Fruit fly (Drosophila melanogaster) whole organism, embryonic: ENCODE measurements around the gene CG14327.

ENCODE experiments used
- Adf1 ChIP-seq: fragments of 200-800 bp; sonication (Bioruptor generic); IDR thresholded peaks from 2 replicates; pipeline ENCODE4 v1.3.6; 2022; ENCODE audit warnings: missing biosample characterization, missing genetic modification characterization
- Aef1 ChIP-seq: fragments of 200-800 bp; sonication (Bioruptor generic); IDR thresholded peaks from 3 replicates; pipeline ENCODE4 v1.3.6; 2022; ENCODE audit warnings: missing biosample characterization, missing genetic modification characterization
- B-H1 ChIP-seq: fragments of 200-800 bp; sonication (Bioruptor generic); IDR thresholded peaks from 3 replicates; pipeline ENCODE4 v1.3.6; 2022; ENCODE audit warnings: missing biosample characterization, missing genetic modification characterization
- Blimp-1 ChIP-seq: fragments of 200-800 bp; sonication (Bioruptor generic); optimal IDR thresholded peaks from 3 replicates; lab custom pipeline; 2018; ENCODE audit warnings: missing biosample characterization, missing genetic modification characterization, mild to moderate bottlenecking, moderate library complexity, missing genetic modification reagents
- CG10959 ChIP-seq: fragments of 200-800 bp; sonication (Bioruptor generic); IDR thresholded peaks from 2 replicates; pipeline ENCODE4 v1.3.6; 2022; ENCODE audit warnings: missing biosample characterization, missing genetic modification characterization
- CG11504 ChIP-seq: fragments of 200-800 bp; sonication (Bioruptor generic); optimal IDR thresholded peaks from 3 replicates; lab custom pipeline; 2019; ENCODE audit warnings: missing biosample characterization, mild to moderate bottlenecking, missing genetic modification characterization, moderate library complexity
- CG12219 ChIP-seq: fragments of 200-800 bp; sonication (Bioruptor generic); optimal IDR thresholded peaks from 3 replicates; lab custom pipeline; 2018; ENCODE audit warnings: missing biosample characterization, mild to moderate bottlenecking, missing genetic modification characterization
- CG17912 ChIP-seq: fragments of 200-800 bp; sonication (Bioruptor generic); optimal IDR thresholded peaks from 2 replicates; lab custom pipeline; 2018; ENCODE audit warnings: missing biosample characterization, mild to moderate bottlenecking, missing genetic modification characterization
- CG1832 ChIP-seq: fragments of 200-800 bp; sonication (Bioruptor generic); optimal IDR thresholded peaks from 2 replicates; lab custom pipeline; 2017; ENCODE audit warnings: missing biosample characterization, mild to moderate bottlenecking, missing genetic modification characterization, inconsistent platforms
- CG18619 ChIP-seq: fragments of 200-800 bp; sonication (Bioruptor generic); optimal IDR thresholded peaks from 3 replicates; lab custom pipeline; 2017; ENCODE audit warnings: missing biosample characterization, mild to moderate bottlenecking, missing genetic modification characterization
- CG2129 ChIP-seq: fragments of 200-800 bp; sonication (Bioruptor generic); IDR thresholded peaks from 2 replicates; pipeline ENCODE4 v1.3.6; 2022; ENCODE audit warnings: missing biosample characterization, missing genetic modification characterization; ENCODE audit not compliant: partially characterized antibody
- CG2199 ChIP-seq: fragments of 200-800 bp; sonication (Bioruptor generic); IDR thresholded peaks from 3 replicates; pipeline ENCODE4 v1.3.6; 2022; ENCODE audit warnings: missing biosample characterization, missing genetic modification characterization
- CG30403 ChIP-seq: fragments of 200-800 bp; sonication (Bioruptor generic); optimal IDR thresholded peaks from 3 replicates; lab custom pipeline; 2016; ENCODE audit warnings: missing biosample characterization, missing genetic modification characterization
- CG34224 ChIP-seq: fragments of 200-800 bp; sonication (Bioruptor generic); IDR thresholded peaks from 3 replicates; pipeline ENCODE4 v1.3.6; 2022; ENCODE audit warnings: missing biosample characterization, missing genetic modification characterization; ENCODE audit not compliant: partially characterized antibody
- CG3995 ChIP-seq: fragments of 200-800 bp; sonication (Bioruptor generic); optimal IDR thresholded peaks from 3 replicates; lab custom pipeline; 2016; ENCODE audit warnings: missing biosample characterization, missing genetic modification characterization
- CG5245 ChIP-seq: fragments of 200-800 bp; sonication (Bioruptor generic); optimal IDR thresholded peaks from 3 replicates; lab custom pipeline; 2016; ENCODE audit warnings: missing biosample characterization, missing genetic modification characterization
- CG6765 ChIP-seq: fragments of 200-800 bp; sonication (Bioruptor generic); optimal IDR thresholded peaks from 3 replicates; lab custom pipeline; 2017; ENCODE audit warnings: missing biosample characterization, mild to moderate bottlenecking, missing genetic modification characterization
- CG7556 ChIP-seq: fragments of 200-800 bp; sonication (Bioruptor generic); optimal IDR thresholded peaks from 2 replicates; lab custom pipeline; 2017; ENCODE audit warnings: missing biosample characterization, mild to moderate bottlenecking, missing genetic modification characterization
- CG8388 ChIP-seq: fragments of 200-800 bp; sonication (Bioruptor generic); optimal IDR thresholded peaks from 2 replicates; lab custom pipeline; 2019; ENCODE audit warnings: missing biosample characterization, mild to moderate bottlenecking, missing genetic modification characterization, moderate library complexity
- CG9932 ChIP-seq: fragments of 200-800 bp; sonication (Bioruptor generic); IDR thresholded peaks from 2 replicates; pipeline ENCODE4 v1.3.6; 2022; ENCODE audit warnings: missing biosample characterization, missing genetic modification characterization
- Dref ChIP-seq: fragments of 200-800 bp; sonication (Bioruptor generic); IDR thresholded peaks from 2 replicates; pipeline ENCODE4 v1.3.6; 2022; ENCODE audit warnings: missing biosample characterization, missing genetic modification characterization
- E2f2 ChIP-seq: fragments of 200-800 bp; sonication (Bioruptor generic); IDR thresholded peaks from 2 replicates; pipeline ENCODE4 v1.3.6; 2022; ENCODE audit warnings: missing biosample characterization, missing genetic modification characterization
- Elba2 ChIP-seq: fragments of 200-800 bp; sonication (Bioruptor generic); optimal IDR thresholded peaks from 3 replicates; lab custom pipeline; 2016; ENCODE audit warnings: missing biosample characterization, missing genetic modification characterization
- Hsf ChIP-seq: fragments of 200-800 bp; sonication (Bioruptor generic); optimal IDR thresholded peaks from 3 replicates; lab custom pipeline; 2016; ENCODE audit warnings: missing biosample characterization, missing genetic modification characterization
- MTF-1 ChIP-seq: fragments of 200-800 bp; sonication (Bioruptor generic); optimal IDR thresholded peaks from 2 replicates; lab custom pipeline; 2018; ENCODE audit warnings: missing biosample characterization, mild to moderate bottlenecking, missing genetic modification characterization, borderline replicate concordance
- NFAT ChIP-seq: fragments of 200-800 bp; sonication (Bioruptor generic); IDR thresholded peaks from 2 replicates; pipeline ENCODE4 v1.3.6; 2022; ENCODE audit warnings: missing biosample characterization, missing genetic modification characterization
- NfI ChIP-seq: fragments of 200-800 bp; sonication (Bioruptor generic); optimal IDR thresholded peaks from 3 replicates; lab custom pipeline; 2018; ENCODE audit warnings: missing biosample characterization, mild to moderate bottlenecking, missing genetic modification characterization, moderate library complexity
- Oli ChIP-seq: fragments of 200-800 bp; sonication (Bioruptor generic); optimal IDR thresholded peaks from 2 replicates; lab custom pipeline; 2018; ENCODE audit warnings: missing biosample characterization, mild to moderate bottlenecking, missing genetic modification characterization, moderate library complexity
- Opbp ChIP-seq: fragments of 200-800 bp; sonication (Bioruptor generic); IDR thresholded peaks from 3 replicates; pipeline ENCODE4 v1.3.6; 2022; ENCODE audit warnings: missing biosample characterization, missing genetic modification characterization; ENCODE audit not compliant: partially characterized antibody
- Optix ChIP-seq: fragments of 200-800 bp; sonication (Bioruptor generic); IDR thresholded peaks from 3 replicates; pipeline ENCODE4 v1.3.6; 2022; ENCODE audit warnings: missing biosample characterization, missing genetic modification characterization
- PHDP ChIP-seq: fragments of 200-800 bp; sonication (Bioruptor generic); optimal IDR thresholded peaks from 3 replicates; lab custom pipeline; 2018; ENCODE audit warnings: missing biosample characterization, mild to moderate bottlenecking, missing genetic modification characterization, moderate library complexity
- Scr ChIP-seq: fragments of 200-800 bp; sonication (Bioruptor generic); IDR thresholded peaks from 2 replicates; pipeline ENCODE4 v1.3.6; 2022; ENCODE audit warnings: missing biosample characterization, missing genetic modification characterization; ENCODE audit not compliant: partially characterized antibody
- Sox102F ChIP-seq: fragments of 200-800 bp; sonication (Bioruptor generic); optimal IDR thresholded peaks from 2 replicates; lab custom pipeline; 2018; ENCODE audit warnings: missing biosample characterization, mild to moderate bottlenecking, missing genetic modification characterization, moderate library complexity
- bigmax ChIP-seq: fragments of 200-800 bp; sonication (Bioruptor generic); optimal IDR thresholded peaks from 2 replicates; lab custom pipeline; 2018; ENCODE audit warnings: missing biosample characterization, mild to moderate bottlenecking, missing genetic modification characterization
- danr ChIP-seq: fragments of 200-800 bp; sonication (Bioruptor generic); IDR thresholded peaks from 2 replicates; pipeline ENCODE4 v1.3.6; 2022; ENCODE audit warnings: missing biosample characterization, missing genetic modification characterization
- dysf ChIP-seq: fragments of 200-800 bp; sonication (Bioruptor generic); IDR thresholded peaks from 3 replicates; pipeline ENCODE4 v1.3.6; 2022; ENCODE audit warnings: missing biosample characterization, missing genetic modification characterization
- fd102C ChIP-seq: fragments of 200-800 bp; sonication (Bioruptor generic); optimal IDR thresholded peaks from 2 replicates; lab custom pipeline; 2018; ENCODE audit warnings: missing biosample characterization, mild to moderate bottlenecking, missing genetic modification characterization, moderate library complexity
- gro ChIP-seq: fragments of 200-800 bp; sonication (Bioruptor generic); optimal IDR thresholded peaks from 2 replicates; lab custom pipeline; 2016; ENCODE audit warnings: missing biosample characterization, missing genetic modification characterization
- lbe ChIP-seq: fragments of 200-800 bp; sonication (Bioruptor generic); optimal IDR thresholded peaks from 2 replicates; lab custom pipeline; 2016; ENCODE audit warnings: missing biosample characterization, mild to moderate bottlenecking, missing genetic modification characterization
- otp ChIP-seq: fragments of 200-800 bp; sonication (Bioruptor generic); IDR thresholded peaks from 3 replicates; pipeline ENCODE4, ENCODE4 v1.3.6; 2022; ENCODE audit warnings: missing biosample characterization, missing genetic modification characterization
- prd ChIP-seq, 3 experiments: fragments of >200 bp in 2 of 3; fragments of 200-800 bp in 1 of 3; sonication (Bioruptor generic) in 1 of 3; optimal IDR thresholded peaks in 2 of 3; IDR thresholded peaks in 1 of 3; 2 replicates in 2 of 3; 3 replicates in 1 of 3; pipeline versions ENCODE4 v1.3.6 to Lab custom; 2017 to 2022; ENCODE audit warnings: missing biosample characterization in 1 of 3, missing genetic modification characterization in 1 of 3
- pum ChIP-seq: fragments of 200-800 bp; sonication (Bioruptor generic); optimal IDR thresholded peaks from 2 replicates; lab custom pipeline; 2016; ENCODE audit warnings: missing biosample characterization, missing genetic modification characterization
- sens-2 ChIP-seq: fragments of 200-800 bp; sonication (Bioruptor generic); IDR thresholded peaks from 2 replicates; pipeline ENCODE4 v1.3.6; 2022; ENCODE audit warnings: missing biosample characterization, missing genetic modification characterization
- ttk ChIP-seq: fragments of 200-800 bp; sonication (Bioruptor generic); IDR thresholded peaks from 2 replicates; pipeline ENCODE4 v2.1.2; 2022; ENCODE audit warnings: missing biosample characterization, missing genetic modification characterization

Gene CG14327

dm6 chr3R:17616541-17616940 lies 3.0 kb downstream of the CG14327 start (continued):
- no peak for TF ChIP-seq MTF-1
- TF ChIP-seq CG17912 (GFP tag; lab: Kevin White, UChicago), result no peak
- TF ChIP-seq pum (GFP tag; lab: Kevin White, UChicago), result no peak
- TF ChIP-seq CG6765 (GFP tag; lab: Kevin White, UChicago), result no peak
- TF ChIP-seq Opbp (GFP tag; lab: Robert Waterston, UW), result peak; percentile 54; the same call in 1 of the 3 replicates
- TF ChIP-seq Adf1 (GFP tag; lab: Robert Waterston, UW), result no peak
- no peak for TF ChIP-seq dysf (GFP tag; lab: Robert Waterston, UW)
- no peak for TF ChIP-seq PHDP (tag; lab: Kevin White, UChicago)
- no peak for TF ChIP-seq Hsf (GFP tag; lab: Kevin White, UChicago)
- TF ChIP-seq CG2199 (GFP tag; lab: Robert Waterston, UW), result peak; percentile 93
- TF ChIP-seq CG2129, result no peak
- TF ChIP-seq fd102C (GFP tag; lab: Kevin White, UChicago), result no peak
- TF ChIP-seq Optix (GFP tag; lab: Robert Waterston, UW), result no peak
- TF ChIP-seq CG1832 (GFP tag; lab: Kevin White, UChicago), result no peak
- no peak for TF ChIP-seq Blimp-1
- TF ChIP-seq gro, result no peak
- TF ChIP-seq bigmax, result no peak
- TF ChIP-seq CG8388 (GFP tag; lab: Kevin White, UChicago), result no peak
- TF ChIP-seq CG30403 (GFP tag; lab: Kevin White, UChicago), result no peak
- TF ChIP-seq CG9932 (GFP tag; lab: Robert Waterston, UW), result no peak
- no peak for TF ChIP-seq otp (GFP tag; lab: Robert Waterston, UW)
- TF ChIP-seq danr (GFP tag; lab: Robert Waterston, UW), result no peak
- TF ChIP-seq lbe, result no peak
- TF ChIP-seq Dref (GFP tag; lab: Robert Waterston, UW), result no peak
- TF ChIP-seq E2f2 (GFP tag; lab: Robert Waterston, UW), result no peak
- TF ChIP-seq CG11504 (tag; lab: Kevin White, UChicago), result no peak
- no peak for TF ChIP-seq Scr (GFP tag; lab: Robert Waterston, UW)
- TF ChIP-seq NfI, result no peak
- TF ChIP-seq Oli, result no peak
- no peak for TF ChIP-seq NFAT
- TF ChIP-seq CG18619 (GFP tag; lab: Kevin White, UChicago), result no peak
- TF ChIP-seq CG34224 (GFP tag; lab: Robert Waterston, UW), result no peak
- no peak for TF ChIP-seq ttk (GFP tag; lab: Robert Waterston, UW)
- TF ChIP-seq B-H1 (GFP tag; lab: Robert Waterston, UW), result no peak
- no peak for TF ChIP-seq sens-2
- no peak for TF ChIP-seq CG12219 (GFP tag; lab: Kevin White, UChicago)
- no peak for TF ChIP-seq CG10959 (GFP tag; lab: Robert Waterston, UW)
- TF ChIP-seq Elba2 (GFP tag; lab: Kevin White, UChicago), result no peak
- TF ChIP-seq Aef1 (GFP tag; lab: Robert Waterston, UW), result no peak
- no peak for TF ChIP-seq CG7556 (GFP tag; lab: Kevin White, UChicago)
- no peak for TF ChIP-seq Sox102F (GFP tag; lab: Kevin White, UChicago)
- no peak for TF ChIP-seq CG3995 (GFP tag; lab: Kevin White, UChicago)
- TF ChIP-seq prd (optimal IDR thresholded peaks at IDR 0.05; lab: Kevin White, UChicago), result peak in 1 of 2 experiments; percentile 11
- TF ChIP-seq prd (GFP tag; IDR thresholded peaks at IDR 0.05; lab: Robert Waterston, UW), result no peak
- TF ChIP-seq CG5245 (GFP tag; lab: Kevin White, UChicago), result no peak
- TF ChIP-seq, all 482 proteins: peak for 24
